Worm (Caenorhabditis elegans): ENCODE measurements around the gene tag-329.
A peak's percentile ranks its signal among the peaks of the same experiment; 100 is the strongest.

The tag-329 gene

ce11 chrV:9500826-9501451, 33.8 kb upstream of the tag-329 start, which contains the start of gene swt-5:
swt-5 (plus strand) TSS chrV:9501401.
- TF ChIP-seq ama-1 (optimal IDR thresholded peaks at IDR 0.05) = no peak
- TF ChIP-seq tbx-37 (GFP tag; conservative IDR thresholded peaks at IDR 0.05) = no peak
- TF ChIP-seq B0310.2 (tag; optimal IDR thresholded peaks at IDR 0.05) = no peak
- no peak for TF ChIP-seq ets-7 (tag; optimal IDR thresholded peaks at IDR 0.05)
- TF ChIP-seq hmbx-1 (tag; optimal IDR thresholded peaks at IDR 0.05) = no peak

- TF ChIP-seq ceh-13 (GFP tag; optimal IDR thresholded peaks at IDR 0.05) = peak; percentile 84
- peak; percentile 94 for TF ChIP-seq tbx-11 (GFP tag; IDR thresholded peaks at IDR 0.05)
- TF ChIP-seq sea-1 (GFP tag; conservative IDR thresholded peaks at IDR 0.05) = peak; percentile 96
- peak; percentile 87 for TF ChIP-seq hnd-1 (tag; optimal IDR thresholded peaks at IDR 0.05)
- TF ChIP-seq scrt-1 (GFP tag; IDR thresholded peaks at IDR 0.05) = peak; percentile 97
- TF ChIP-seq tbx-37 (GFP tag; conservative IDR thresholded peaks at IDR 0.05) = peak; percentile 92
- TF ChIP-seq aly-1 (tag; optimal IDR thresholded peaks at IDR 0.05) = peak; percentile 91
- peak; percentile 91 for TF ChIP-seq F13C5.2 (tag; optimal IDR thresholded peaks at IDR 0.05)
- TF ChIP-seq ama-1 (optimal IDR thresholded peaks at IDR 0.05) = no peak
- TF ChIP-seq ceh-36 (tag; optimal IDR thresholded peaks at IDR 0.05) = peak; percentile 91
- peak; percentile 96 for TF ChIP-seq hmg-4 (GFP tag; optimal IDR thresholded peaks at IDR 0.05)
- TF ChIP-seq tra-4 (tag; optimal IDR thresholded peaks at IDR 0.05) = peak; percentile 75
- TF ChIP-seq ets-7 (tag; optimal IDR thresholded peaks at IDR 0.05) = peak; percentile 76
- TF ChIP-seq flt-1 (GFP tag; IDR thresholded peaks at IDR 0.05) = peak; percentile 96
- TF ChIP-seq B0310.2 (tag; optimal IDR thresholded peaks at IDR 0.05) = peak; percentile 93
- TF ChIP-seq hmbx-1 (tag; optimal IDR thresholded peaks at IDR 0.05) = peak; percentile 74
- TF ChIP-seq pes-1 (GFP tag; IDR thresholded peaks at IDR 0.05) = no peak; the same call in 1 of the 2 replicates
Observed at ce11 chrV:9503152-9503817, 31.4 kb upstream of the tag-329 start.

- TF ChIP-seq hmg-4 (GFP tag; optimal IDR thresholded peaks at IDR 0.05) (no peak), hnd-1 (tag; optimal IDR thresholded peaks at IDR 0.05) (no peak), tbx-11 (GFP tag; IDR thresholded peaks at IDR 0.05) (no peak), flt-1 (GFP tag; IDR thresholded peaks at IDR 0.05) (no peak), ets-7 (tag; optimal IDR thresholded peaks at IDR 0.05) (no peak), sea-1 (GFP tag; conservative IDR thresholded peaks at IDR 0.05) (no peak), pes-1 (GFP tag; IDR thresholded peaks at IDR 0.05) (no peak)
Observed at ce11 chrV:9504474-9504960, 30.2 kb upstream of the tag-329 start, which contains the start of gene haao-1. haao-1 (plus strand) TSS chrV:9504910.

ce11 chrV:9506931-9507330, 27.8 kb upstream of the tag-329 start:
- TF ChIP-seq scrt-1 (GFP tag; IDR thresholded peaks at IDR 0.05) = no peak
- no peak for TF ChIP-seq flt-1 (GFP tag; IDR thresholded peaks at IDR 0.05)
- no peak for TF ChIP-seq tra-4 (tag; optimal IDR thresholded peaks at IDR 0.05)
- no peak for TF ChIP-seq B0310.2 (tag; optimal IDR thresholded peaks at IDR 0.05)
- TF ChIP-seq hnd-1 (tag; optimal IDR thresholded peaks at IDR 0.05) = no peak

- TF ChIP-seq B0310.2 (tag; optimal IDR thresholded peaks at IDR 0.05) = no peak
- no peak for TF ChIP-seq pes-1 (GFP tag; IDR thresholded peaks at IDR 0.05)
- no peak for TF ChIP-seq F13C5.2 (tag; optimal IDR thresholded peaks at IDR 0.05)
- TF ChIP-seq aly-1 (tag; optimal IDR thresholded peaks at IDR 0.05) = no peak
- no peak for TF ChIP-seq hnd-1 (tag; optimal IDR thresholded peaks at IDR 0.05)
- TF ChIP-seq ceh-13 (GFP tag; optimal IDR thresholded peaks at IDR 0.05) = no peak
- TF ChIP-seq scrt-1 (GFP tag; IDR thresholded peaks at IDR 0.05) = no peak
- no peak for TF ChIP-seq ets-7 (tag; optimal IDR thresholded peaks at IDR 0.05)
- no peak for TF ChIP-seq tra-4 (tag; optimal IDR thresholded peaks at IDR 0.05)
- no peak for TF ChIP-seq hmg-4 (GFP tag; optimal IDR thresholded peaks at IDR 0.05)
- no peak for TF ChIP-seq tbx-11 (GFP tag; IDR thresholded peaks at IDR 0.05)
- TF ChIP-seq sea-1 (GFP tag; conservative IDR thresholded peaks at IDR 0.05) = no peak
- no peak for TF ChIP-seq flt-1 (GFP tag; IDR thresholded peaks at IDR 0.05)
- no peak for TF ChIP-seq tbx-37 (GFP tag; conservative IDR thresholded peaks at IDR 0.05)
- TF ChIP-seq ceh-36 (tag; optimal IDR thresholded peaks at IDR 0.05) = no peak
- no peak for TF ChIP-seq ama-1 (optimal IDR thresholded peaks at IDR 0.05)
- TF ChIP-seq hmbx-1 (tag; optimal IDR thresholded peaks at IDR 0.05) = no peak
Observed at ce11 chrV:9507742-9508141, 27.0 kb upstream of the tag-329 start, which contains the start of gene acs-14. acs-14 (plus strand) TSS chrV:9508132.

- TF ChIP-seq F13C5.2 (tag; optimal IDR thresholded peaks at IDR 0.05) (no peak), hmg-4 (GFP tag; optimal IDR thresholded peaks at IDR 0.05) (no peak), tbx-11 (GFP tag; IDR thresholded peaks at IDR 0.05) (no peak)
Observed at ce11 chrV:9509597-9509996, 25.1 kb upstream of the tag-329 start.

- TF ChIP-seq ceh-36 (tag; optimal IDR thresholded peaks at IDR 0.05) (no peak), ceh-13 (GFP tag; optimal IDR thresholded peaks at IDR 0.05) (no peak), sea-1 (GFP tag; conservative IDR thresholded peaks at IDR 0.05) (no peak)
Observed at ce11 chrV:9513590-9513989, 21.1 kb upstream of the tag-329 start, which contains the start of gene eif-2Bdelta. eif-2Bdelta (plus strand) TSS chrV:9513824.

ce11 chrV:9516280-9516679, 18.4 kb upstream of the tag-329 start:
- no peak for TF ChIP-seq pes-1 (GFP tag; IDR thresholded peaks at IDR 0.05)
- no peak for TF ChIP-seq aly-1 (tag; optimal IDR thresholded peaks at IDR 0.05)
- TF ChIP-seq scrt-1 (GFP tag; IDR thresholded peaks at IDR 0.05) = no peak
- no peak for TF ChIP-seq ets-7 (tag; optimal IDR thresholded peaks at IDR 0.05)
- TF ChIP-seq tbx-11 (GFP tag; IDR thresholded peaks at IDR 0.05) = no peak
- TF ChIP-seq hnd-1 (tag; optimal IDR thresholded peaks at IDR 0.05) = no peak
- no peak for TF ChIP-seq ama-1 (optimal IDR thresholded peaks at IDR 0.05)
- TF ChIP-seq hmbx-1 (tag; optimal IDR thresholded peaks at IDR 0.05) = no peak
- TF ChIP-seq tbx-37 (GFP tag; conservative IDR thresholded peaks at IDR 0.05) = no peak
- no peak for TF ChIP-seq B0310.2 (tag; optimal IDR thresholded peaks at IDR 0.05)
- no peak for TF ChIP-seq hmg-4 (GFP tag; optimal IDR thresholded peaks at IDR 0.05)
